Worm (Caenorhabditis elegans): ENCODE data around the gene rmif-2.

- TF ChIP-seq ama-1 (optimal IDR thresholded peaks at IDR 0.05), result no peak
- no peak for TF ChIP-seq tra-4 (tag; optimal IDR thresholded peaks at IDR 0.05)
- no peak for TF ChIP-seq pes-1 (GFP tag; IDR thresholded peaks at IDR 0.05)
These were observed 5.8 kb upstream of the rmif-2 start for ce11 chrIV:1176613-1177012.
